Fruit fly (Drosophila melanogaster) whole organism, embryonic: Measurements from ENCODE around the gene Ilp5.

Experiments used
- CG10543 ChIP-seq: fragments of 200-800 bp; sonication (Bioruptor generic); optimal IDR thresholded peaks from 3 replicates; lab custom pipeline; 2017; ENCODE audit warnings: missing biosample characterization, mild to moderate bottlenecking, missing genetic modification characterization, moderate library complexity
- CG12071 ChIP-seq: fragments of 200-800 bp; sonication (Bioruptor generic); optimal IDR thresholded peaks from 3 replicates; lab custom pipeline; 2018; ENCODE audit warnings: missing biosample characterization, mild to moderate bottlenecking, missing genetic modification characterization
- CG12104 ChIP-seq: fragments of 200-800 bp; sonication (Bioruptor generic); optimal IDR thresholded peaks from 3 replicates; lab custom pipeline; 2016; ENCODE audit warnings: missing biosample characterization, missing genetic modification characterization
- CG12391 ChIP-seq: fragments of 200-800 bp; sonication (Bioruptor generic); optimal IDR thresholded peaks from 3 replicates; lab custom pipeline; 2018; ENCODE audit warnings: missing biosample characterization, mild to moderate bottlenecking, missing genetic modification characterization, moderate library complexity
- CG14667 ChIP-seq: fragments of 200-800 bp; sonication (Bioruptor generic); IDR thresholded peaks from 2 replicates; pipeline ENCODE4 v1.3.6; 2022; ENCODE audit warnings: missing biosample characterization, missing genetic modification characterization
- CG1603 ChIP-seq: fragments of 200-800 bp; sonication (Bioruptor generic); optimal IDR thresholded peaks from 2 replicates; lab custom pipeline; 2019; ENCODE audit warnings: missing biosample characterization, mild to moderate bottlenecking, missing genetic modification characterization, moderate library complexity
- CG16813 ChIP-seq: fragments of 200-800 bp; sonication (Bioruptor generic); IDR thresholded peaks from 3 replicates; pipeline ENCODE4 v1.3.6; 2022; ENCODE audit warnings: missing biosample characterization, missing genetic modification characterization; ENCODE audit not compliant: partially characterized antibody
- CG17359 ChIP-seq: fragments of 200-800 bp; sonication (Bioruptor generic); optimal IDR thresholded peaks from 3 replicates; lab custom pipeline; 2018; ENCODE audit warnings: missing biosample characterization, mild to moderate bottlenecking, missing genetic modification characterization, moderate library complexity
- CG17802 ChIP-seq: fragments of 200-800 bp; sonication (Bioruptor generic); optimal IDR thresholded peaks from 2 replicates; lab custom pipeline; 2018; ENCODE audit warnings: missing biosample characterization, mild to moderate bottlenecking, missing genetic modification characterization, moderate library complexity
- CG18011 ChIP-seq: fragments of 200-800 bp; sonication (Bioruptor generic); optimal IDR thresholded peaks from 2 replicates; lab custom pipeline; 2017; ENCODE audit warnings: missing biosample characterization, missing genetic modification characterization, mild to moderate bottlenecking, moderate library complexity, missing genotype
- CG18619 ChIP-seq: fragments of 200-800 bp; sonication (Bioruptor generic); optimal IDR thresholded peaks from 3 replicates; lab custom pipeline; 2017; ENCODE audit warnings: missing biosample characterization, mild to moderate bottlenecking, missing genetic modification characterization
- CG2120 ChIP-seq: fragments of 200-800 bp; sonication (Bioruptor generic); optimal IDR thresholded peaks from 3 replicates; lab custom pipeline; 2016; ENCODE audit warnings: missing biosample characterization, missing genetic modification characterization
- CG6791 ChIP-seq: fragments of 200-800 bp; sonication (Bioruptor generic); IDR thresholded peaks from 3 replicates; pipeline ENCODE4 v1.3.6; 2022; ENCODE audit warnings: missing biosample characterization, missing genetic modification characterization; ENCODE audit not compliant: partially characterized antibody
- CG7928 ChIP-seq: fragments of 200-800 bp; sonication (Bioruptor generic); optimal IDR thresholded peaks from 2 replicates; lab custom pipeline; 2017; ENCODE audit warnings: missing biosample characterization, mild to moderate bottlenecking, missing genetic modification characterization
- CG8089 ChIP-seq: fragments of 200-800 bp; sonication (Bioruptor generic); optimal IDR thresholded peaks from 3 replicates; lab custom pipeline; 2016; ENCODE audit warnings: missing biosample characterization, missing genetic modification characterization
- CG8290 ChIP-seq, 3 experiments: fragments of 200-800 bp; sonication (Bioruptor generic); optimal IDR thresholded peaks; 2 replicates each; lab custom pipeline; 2016 to 2019; ENCODE audit warnings: missing biosample characterization in 3 of 3, missing genetic modification characterization in 3 of 3, mild to moderate bottlenecking in 2 of 3, moderate library complexity in 1 of 3
- CG9215 ChIP-seq: fragments of 200-800 bp; sonication (Bioruptor generic); IDR thresholded peaks from 2 replicates; pipeline ENCODE4 v1.3.6; 2022; ENCODE audit warnings: missing biosample characterization, missing genetic modification characterization
- Dfd ChIP-seq, 2 experiments: fragments of >200 bp; optimal IDR thresholded peaks; 2 replicates each; lab custom pipeline; 2017; ENCODE audit warnings: missing biosample characterization in 2 of 2, missing genetic modification characterization in 2 of 2
- Dll ChIP-seq: fragments of 200-800 bp; sonication (Bioruptor generic); IDR thresholded peaks from 4 replicates; pipeline ENCODE4 v1.3.6; 2022; ENCODE audit warnings: missing biosample characterization, missing genetic modification characterization; ENCODE audit not compliant: partially characterized antibody
- Fer2 ChIP-seq: fragments of 200-800 bp; sonication (Bioruptor generic); optimal IDR thresholded peaks from 2 replicates; lab custom pipeline; 2018; ENCODE audit warnings: missing biosample characterization, mild to moderate bottlenecking, missing genetic modification characterization, moderate library complexity
- H15 ChIP-seq: fragments of 200-800 bp; sonication (Bioruptor generic); IDR thresholded peaks from 3 replicates; pipeline ENCODE4 v1.3.6; 2022; ENCODE audit warnings: missing biosample characterization, missing genetic modification characterization
- HLH54F ChIP-seq: fragments of 200-800 bp; sonication (Bioruptor generic); optimal IDR thresholded peaks from 3 replicates; lab custom pipeline; 2016; ENCODE audit warnings: missing biosample characterization, missing genetic modification characterization
- Hr51 ChIP-seq, 2 experiments: fragments of 200-800 bp; sonication (Bioruptor generic); optimal IDR thresholded peaks; 2 replicates in 1 of 2; 3 replicates in 1 of 2; lab custom pipeline; 2016 to 2018; ENCODE audit warnings: missing biosample characterization in 2 of 2, missing genetic modification characterization in 2 of 2, mild to moderate bottlenecking in 1 of 2, moderate library complexity in 1 of 2
- Jarid2 ChIP-seq: fragments of 200-800 bp; sonication (Bioruptor generic); optimal IDR thresholded peaks from 3 replicates; lab custom pipeline; 2017; ENCODE audit warnings: mild to moderate bottlenecking, missing biosample characterization, missing genetic modification reagents, missing genetic modification characterization
- NC2β ChIP-seq: fragments of 200-800 bp; sonication (Bioruptor generic); optimal IDR thresholded peaks from 2 replicates; lab custom pipeline; 2016; ENCODE audit warnings: missing biosample characterization, missing genetic modification characterization
- Neu2 ChIP-seq: fragments of 200-800 bp; sonication (Bioruptor generic); optimal IDR thresholded peaks from 3 replicates; lab custom pipeline; 2016; ENCODE audit warnings: missing biosample characterization, missing genetic modification characterization, borderline replicate concordance
- Optix ChIP-seq: fragments of 200-800 bp; sonication (Bioruptor generic); IDR thresholded peaks from 3 replicates; pipeline ENCODE4 v1.3.6; 2022; ENCODE audit warnings: missing biosample characterization, missing genetic modification characterization
- Ravus ChIP-seq: fragments of 200-800 bp; sonication (Bioruptor generic); IDR thresholded peaks from 2 replicates; pipeline ENCODE4 v1.3.6; 2022; ENCODE audit warnings: missing biosample characterization, missing genetic modification characterization
- Rx ChIP-seq: fragments of 200-800 bp; sonication (Bioruptor generic); IDR thresholded peaks from 2 replicates; pipeline ENCODE4 v1.3.6; 2022; ENCODE audit warnings: missing biosample characterization, missing genetic modification characterization
- Six4 ChIP-seq: fragments of 200-800 bp; sonication (Bioruptor generic); optimal IDR thresholded peaks from 2 replicates; lab custom pipeline; 2016; ENCODE audit warnings: missing biosample characterization, missing genetic modification characterization
- Spps ChIP-seq: fragments of 200-800 bp; sonication (Bioruptor generic); optimal IDR thresholded peaks from 2 replicates; lab custom pipeline; 2018; ENCODE audit warnings: missing biosample characterization, mild to moderate bottlenecking, missing genetic modification characterization
- Sry-β ChIP-seq: fragments of 200-800 bp; sonication (Bioruptor generic); optimal IDR thresholded peaks from 2 replicates; lab custom pipeline; 2018; ENCODE audit warnings: missing biosample characterization, mild to moderate bottlenecking, missing genetic modification characterization, moderate library complexity
- Xbp1 ChIP-seq: fragments of 200-800 bp; sonication (Bioruptor generic); optimal IDR thresholded peaks from 3 replicates; lab custom pipeline; 2016; ENCODE audit warnings: missing biosample characterization, mild to moderate bottlenecking, missing genetic modification characterization
- cas ChIP-seq: fragments of 200-800 bp; sonication (Bioruptor generic); IDR thresholded peaks from 2 replicates; pipeline ENCODE4 v1.3.6; 2022; ENCODE audit warnings: missing biosample characterization, missing genetic modification characterization
- dmrt99B ChIP-seq: fragments of 200-800 bp; sonication (Bioruptor generic); optimal IDR thresholded peaks from 2 replicates; lab custom pipeline; 2018; ENCODE audit warnings: missing biosample characterization, mild to moderate bottlenecking, missing genetic modification characterization, moderate library complexity
- fd102C ChIP-seq: fragments of 200-800 bp; sonication (Bioruptor generic); optimal IDR thresholded peaks from 2 replicates; lab custom pipeline; 2018; ENCODE audit warnings: missing biosample characterization, mild to moderate bottlenecking, missing genetic modification characterization, moderate library complexity
- hb ChIP-seq: fragments of 200-800 bp; sonication (Bioruptor generic); IDR thresholded peaks from 3 replicates; pipeline ENCODE4 v1.3.6; 2022; ENCODE audit warnings: missing biosample characterization, missing genetic modification characterization; ENCODE audit not compliant: partially characterized antibody
- nau ChIP-seq: fragments of 200-800 bp; sonication (Bioruptor generic); optimal IDR thresholded peaks from 3 replicates; lab custom pipeline; 2017; ENCODE audit warnings: missing biosample characterization, mild to moderate bottlenecking, missing genetic modification characterization, missing genetic modification reagents
- p53 ChIP-seq: fragments of 200-800 bp; sonication (Bioruptor generic); optimal IDR thresholded peaks from 2 replicates; lab custom pipeline; 2016; ENCODE audit warnings: missing biosample characterization, missing genetic modification characterization
- phol ChIP-seq: fragments of 200-800 bp; sonication (Bioruptor generic); optimal IDR thresholded peaks from 3 replicates; lab custom pipeline; 2018; ENCODE audit warnings: missing biosample characterization, mild to moderate bottlenecking, missing genetic modification characterization, moderate library complexity
- pnt ChIP-seq: fragments of 200-800 bp; sonication (Bioruptor generic); optimal IDR thresholded peaks from 3 replicates; lab custom pipeline; 2016; ENCODE audit warnings: missing biosample characterization, missing genetic modification characterization
- scrt ChIP-seq: fragments of 200-800 bp; sonication (Bioruptor generic); optimal IDR thresholded peaks from 2 replicates; lab custom pipeline; 2018; ENCODE audit warnings: missing biosample characterization, mild to moderate bottlenecking, missing genetic modification characterization, moderate library complexity
- sens ChIP-seq: fragments of 200-800 bp; sonication (Bioruptor generic); peaks from one replicate; lab custom pipeline; 2016; ENCODE audit warnings: missing biosample characterization, missing genetic modification characterization
- sisA ChIP-seq: fragments of 200-800 bp; sonication (Bioruptor generic); IDR thresholded peaks from 2 replicates; pipeline ENCODE4 v1.3.6; 2022; ENCODE audit warnings: missing biosample characterization, missing genetic modification characterization
- sr ChIP-seq: fragments of 200-800 bp; sonication (Bioruptor generic); IDR thresholded peaks from 3 replicates; pipeline ENCODE4 v1.3.6; 2022; ENCODE audit warnings: missing biosample characterization, missing genetic modification characterization
- ssp ChIP-seq: fragments of 200-800 bp; sonication (Bioruptor generic); IDR thresholded peaks from 2 replicates; pipeline ENCODE4 v1.3.6; 2022; ENCODE audit warnings: missing biosample characterization, missing genetic modification characterization
- tup ChIP-seq: fragments of 200-800 bp; sonication (Bioruptor generic); optimal IDR thresholded peaks from 2 replicates; lab custom pipeline; 2016; ENCODE audit warnings: missing biosample characterization, mild to moderate bottlenecking, missing genetic modification characterization, moderate library complexity
- unc-4 ChIP-seq: fragments of 200-800 bp; sonication (Bioruptor generic); IDR thresholded peaks from 2 replicates; pipeline ENCODE4 v1.3.6; 2022; ENCODE audit warnings: missing biosample characterization, missing genetic modification characterization; ENCODE audit not compliant: partially characterized antibody
- vvl ChIP-seq: fragments of 200-800 bp; sonication (Bioruptor generic); IDR thresholded peaks from 2 replicates; pipeline ENCODE4 v1.3.6; 2022; ENCODE audit warnings: missing biosample characterization, missing genetic modification characterization
- zfh2 ChIP-seq: fragments of 200-800 bp; sonication (Bioruptor generic); optimal IDR thresholded peaks from 2 replicates; lab custom pipeline; 2016; ENCODE audit warnings: missing biosample characterization, missing genetic modification characterization

Gene Ilp5

DNA sequence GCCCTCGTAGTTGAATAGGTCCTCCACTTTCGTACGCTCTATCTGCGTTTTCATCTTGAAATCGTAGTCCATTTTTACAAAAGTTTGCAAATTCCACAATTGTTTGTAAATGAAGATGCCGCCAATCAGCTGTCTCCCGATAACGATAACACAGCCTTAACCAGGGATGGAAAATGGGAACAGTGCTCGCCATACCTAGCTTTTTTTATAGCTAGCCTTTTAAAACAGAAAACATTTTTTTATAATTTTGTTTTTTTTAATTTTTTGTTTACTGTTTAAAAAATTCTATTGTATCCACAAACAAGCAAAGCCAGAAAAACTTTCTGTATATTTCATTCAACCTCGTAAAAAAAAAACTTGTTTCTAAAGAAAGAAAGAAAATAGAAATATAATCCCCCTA is 14.8 kb upstream of the Ilp5 start, which contains the start of gene Cdk8 (continued):
- TF ChIP-seq CG8290 (GFP tag; optimal IDR thresholded peaks at IDR 0.05; lab: Kevin White, UChicago), result no peak
- no peak for TF ChIP-seq CG8290 (tag; optimal IDR thresholded peaks at IDR 0.05; lab: Kevin White, UChicago)
- TF ChIP-seq CG12104 (GFP tag; lab: Kevin White, UChicago), result no peak
- peak; percentile 56; the same call in 1 of the 2 replicates for TF ChIP-seq vvl (GFP tag; lab: Robert Waterston, UW)
- TF ChIP-seq pnt (GFP tag; lab: Kevin White, UChicago), result no peak
- peak; percentile 66 for TF ChIP-seq CG12391 (tag; lab: Kevin White, UChicago)
- no peak for TF ChIP-seq Ravus (GFP tag; lab: Robert Waterston, UW)
- TF ChIP-seq CG18619 (GFP tag; lab: Kevin White, UChicago), result no peak
- TF ChIP-seq dmrt99B (tag; lab: Kevin White, UChicago), result no peak
- TF ChIP-seq Six4 (GFP tag; lab: Kevin White, UChicago), result no peak
- TF ChIP-seq HLH54F (GFP tag; lab: Kevin White, UChicago), result peak; percentile 32
- TF ChIP-seq CG12071 (GFP tag; lab: Kevin White, UChicago), result no peak
- TF ChIP-seq unc-4 (GFP tag; lab: Robert Waterston, UW), result no peak
- peak; percentile 41 for TF ChIP-seq Xbp1 (GFP tag; lab: Kevin White, UChicago)
- TF ChIP-seq Fer2 (tag; lab: Kevin White, UChicago), result no peak
- TF ChIP-seq CG16813 (GFP tag; lab: Robert Waterston, UW), result no peak
- TF ChIP-seq CG7928, result peak; percentile 92
- TF ChIP-seq CG10543 (GFP tag; lab: Kevin White, UChicago), result no peak
- TF ChIP-seq CG9215, result no peak
- peak; percentile 71 for TF ChIP-seq CG2120 (GFP tag; lab: Kevin White, UChicago)
- TF ChIP-seq Rx (GFP tag; lab: Robert Waterston, UW), result no peak
- peak; percentile 43; the same call in 1 of the 4 replicates for TF ChIP-seq Dll (GFP tag; lab: Robert Waterston, UW)
- TF ChIP-seq H15 (GFP tag; lab: Robert Waterston, UW), result no peak
- no peak for TF ChIP-seq ssp (GFP tag; lab: Robert Waterston, UW)
- no peak for TF ChIP-seq Neu2
- no peak for TF ChIP-seq sisA
- TF ChIP-seq Hr51 (GFP tag; optimal IDR thresholded peaks at IDR 0.05; lab: Kevin White, UChicago), result no peak
- peak; percentile 14 for TF ChIP-seq zfh2 (GFP tag; lab: Kevin White, UChicago)
- TF ChIP-seq CG18011 (GFP tag; lab: Kevin White, UChicago), result no peak
- TF ChIP-seq tup (GFP tag; lab: Kevin White, UChicago), result no peak
- TF ChIP-seq phol (tag; lab: Kevin White, UChicago), result peak; percentile 67
- TF ChIP-seq Spps (tag; lab: Kevin White, UChicago), result no peak
- no peak for TF ChIP-seq Optix
- no peak for TF ChIP-seq sr (GFP tag; lab: Robert Waterston, UW)
- no peak for TF ChIP-seq cas (GFP tag; lab: Robert Waterston, UW)
- TF ChIP-seq scrt (GFP tag; lab: Kevin White, UChicago), result no peak
- no peak for TF ChIP-seq CG17359 (tag; lab: Kevin White, UChicago)
- no peak for TF ChIP-seq p53 (GFP tag; lab: Kevin White, UChicago)
- TF ChIP-seq NC2β, result no peak
- no peak for TF ChIP-seq fd102C
- no peak for TF ChIP-seq CG6791 (GFP tag; lab: Robert Waterston, UW)
- no peak for TF ChIP-seq CG14667 (GFP tag; lab: Robert Waterston, UW)
- TF ChIP-seq Dfd (GFP tag; optimal IDR thresholded peaks at IDR 0.05; lab: Kevin White, UChicago), result no peak
- no peak for TF ChIP-seq CG17802
- TF ChIP-seq hb (GFP tag; lab: Robert Waterston, UW), result no peak
- TF ChIP-seq Jarid2 (GFP tag; lab: Kevin White, UChicago), result no peak
- TF ChIP-seq nau (GFP tag; lab: Kevin White, UChicago), result no peak
- no peak for TF ChIP-seq CG1603 (tag; lab: Kevin White, UChicago)
- TF ChIP-seq sens, result peak; percentile 84
- no peak for TF ChIP-seq CG8089
- peak; percentile 92 for TF ChIP-seq Sry-β (GFP tag; lab: Kevin White, UChicago)
